Worm (Caenorhabditis elegans): Measurements from ENCODE around the gene cpsf-3.

cpsf-3 gene

DNA sequence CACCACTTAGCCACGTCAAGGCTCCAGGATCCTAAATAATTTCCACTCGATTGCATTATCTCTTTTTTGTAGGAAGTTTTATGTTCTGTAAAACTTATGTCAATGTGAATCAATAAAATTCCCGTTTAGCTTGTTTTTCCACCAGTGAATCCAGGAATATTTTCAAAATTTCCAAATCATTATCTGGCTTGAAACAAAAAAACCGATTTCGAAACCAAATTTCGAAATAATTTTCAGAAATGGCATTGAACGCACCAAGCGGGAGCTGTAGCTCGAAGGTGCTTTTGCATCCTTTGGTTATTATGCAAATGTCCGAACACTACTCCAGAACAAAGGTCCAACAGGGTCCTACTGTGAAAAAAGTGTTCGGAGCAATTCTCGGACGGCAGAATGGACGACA lies 17.9 kb upstream of the cpsf-3 start, which contains the start of gene csn-6:
TSS of gene csn-6 (plus strand) at position 234 of the 400 bp plus-strand sequence.
- TF ChIP-seq lin-32 (GFP tag; optimal IDR thresholded peaks at IDR 0.05) (no peak), unc-120 (tag; optimal IDR thresholded peaks at IDR 0.05; ENCODE audit: poor library complexity, severe bottlenecking) (no peak), blmp-1 (tag; optimal IDR thresholded peaks at IDR 0.05) (no peak), ceh-39 (tag; optimal IDR thresholded peaks at IDR 0.05) (no peak), nhr-2 (tag; optimal IDR thresholded peaks at IDR 0.05) (no peak), sem-2 (GFP tag; optimal IDR thresholded peaks at IDR 0.05) (no peak), ceh-83 (GFP tag; optimal IDR thresholded peaks at IDR 0.05) (no peak), snpc-4 (tag; optimal IDR thresholded peaks at IDR 0.05) (no peak), mab-5 (tag; optimal IDR thresholded peaks at IDR 0.05) (no peak), nhr-12 (tag; optimal IDR thresholded peaks at IDR 0.05) (no peak), mls-2 (tag; optimal IDR thresholded peaks at IDR 0.05) (no peak), bed-3 (GFP tag; optimal IDR thresholded peaks at IDR 0.05) (no peak), ces-1 (GFP tag; optimal IDR thresholded peaks at IDR 0.05) (no peak), hlh-1 (tag; optimal IDR thresholded peaks at IDR 0.05) (no peak), lsy-2 (tag; optimal IDR thresholded peaks at IDR 0.05) (no peak), nhr-28 (tag; optimal IDR thresholded peaks at IDR 0.05) (no peak)

ce11 chrIV:13300109-13300508 lies 17.4 kb upstream of the cpsf-3 start, which contains the start of gene kdp-1:
Gene kdp-1, plus strand, starts transcription at chrIV:13300188.
- no peak for TF ChIP-seq flh-1 (GFP tag; optimal IDR thresholded peaks at IDR 0.05)
- TF ChIP-seq bed-3 (GFP tag; optimal IDR thresholded peaks at IDR 0.05) = no peak

ce11 chrIV:13299648-13300047 lies 17.0 kb upstream of the cpsf-3 start:
- no peak for TF ChIP-seq nhr-76 (tag; optimal IDR thresholded peaks at IDR 0.05)
- TF ChIP-seq mls-2 (tag; optimal IDR thresholded peaks at IDR 0.05) = no peak
- no peak for TF ChIP-seq ceh-43 (GFP tag; optimal IDR thresholded peaks at IDR 0.05)
- no peak for TF ChIP-seq snpc-4 (tag; optimal IDR thresholded peaks at IDR 0.05)
- TF ChIP-seq zip-8 (tag; optimal IDR thresholded peaks at IDR 0.05) = no peak
- TF ChIP-seq bed-3 (GFP tag; optimal IDR thresholded peaks at IDR 0.05) = no peak
- no peak for TF ChIP-seq ztf-11 (tag; optimal IDR thresholded peaks at IDR 0.05)
- no peak for TF ChIP-seq cnd-1 (tag; optimal IDR thresholded peaks at IDR 0.05)
- no peak for TF ChIP-seq sem-2 (GFP tag; optimal IDR thresholded peaks at IDR 0.05)
- TF ChIP-seq nhr-28 (tag; optimal IDR thresholded peaks at IDR 0.05) = no peak
- no peak for TF ChIP-seq unc-62 (GFP tag; optimal IDR thresholded peaks at IDR 0.05)
- TF ChIP-seq nhr-2 (tag; optimal IDR thresholded peaks at IDR 0.05) = no peak
- no peak for TF ChIP-seq tbx-8 (GFP tag; optimal IDR thresholded peaks at IDR 0.05)
- TF ChIP-seq ces-1 (GFP tag; optimal IDR thresholded peaks at IDR 0.05) = no peak
- no peak for TF ChIP-seq M03D4.4 (tag; optimal IDR thresholded peaks at IDR 0.05)
- TF ChIP-seq nhr-237 (tag; optimal IDR thresholded peaks at IDR 0.05) = no peak
- TF ChIP-seq sptf-1 (tag; optimal IDR thresholded peaks at IDR 0.05) = no peak
- TF ChIP-seq lin-13 (tag; optimal IDR thresholded peaks at IDR 0.05) = no peak

DNA sequence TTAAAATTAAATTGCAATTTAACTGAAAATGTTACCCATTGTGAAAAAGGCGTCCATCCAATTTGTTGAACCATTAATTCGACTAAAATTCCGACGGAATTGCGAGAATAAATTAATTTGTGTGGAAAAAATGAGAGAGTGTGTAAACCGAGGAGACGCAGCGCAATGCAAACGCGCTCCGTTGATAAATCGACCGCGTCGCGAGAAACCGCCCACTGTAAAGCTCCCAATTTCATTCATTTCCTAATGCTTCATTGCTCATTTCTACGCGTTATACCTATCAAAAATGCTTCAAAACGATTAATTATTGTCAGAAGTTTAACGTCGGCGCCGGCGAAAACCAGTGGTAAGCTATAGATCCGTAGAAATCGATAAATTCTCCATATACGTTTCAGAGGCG lies 15.1 kb upstream of the cpsf-3 start, which contains the start of the genes Y67H2A.2 and micu-1:
TSS of gene Y67H2A.2 (minus strand) at position 74 of the 400 bp plus-strand sequence.
TSS of gene micu-1 (plus strand) at position 181 of the 400 bp plus-strand sequence.
- TF ChIP-seq ceh-43 (GFP tag; optimal IDR thresholded peaks at IDR 0.05) (peak; percentile 37), unc-62 (GFP tag; optimal IDR thresholded peaks at IDR 0.05) (no peak), pha-4 (tag; optimal IDR thresholded peaks at IDR 0.05) (peak; percentile 74), elt-3 (tag; optimal IDR thresholded peaks at IDR 0.05) (no peak), lsy-2 (tag; optimal IDR thresholded peaks at IDR 0.05) (peak; percentile 71), mls-2 (tag; optimal IDR thresholded peaks at IDR 0.05) (peak; percentile 59), ceh-39 (tag; optimal IDR thresholded peaks at IDR 0.05) (peak; percentile 61), sptf-1 (tag; optimal IDR thresholded peaks at IDR 0.05) (peak; percentile 30), cnd-1 (tag; optimal IDR thresholded peaks at IDR 0.05) (no peak), ztf-11 (tag; optimal IDR thresholded peaks at IDR 0.05) (peak; percentile 11), ces-1 (GFP tag; optimal IDR thresholded peaks at IDR 0.05) (peak; percentile 99), mep-1 (tag; optimal IDR thresholded peaks at IDR 0.05) (peak; percentile 5)

ce11 chrIV:13290239-13290638 lies 7.6 kb upstream of the cpsf-3 start:
- no peak for TF ChIP-seq M03D4.4 (tag; optimal IDR thresholded peaks at IDR 0.05)
- no peak for TF ChIP-seq sptf-1 (tag; optimal IDR thresholded peaks at IDR 0.05)
- TF ChIP-seq nhr-2 (tag; optimal IDR thresholded peaks at IDR 0.05) = no peak
- no peak for TF ChIP-seq mab-5 (tag; optimal IDR thresholded peaks at IDR 0.05)
- no peak for TF ChIP-seq lsy-2 (tag; optimal IDR thresholded peaks at IDR 0.05)
- no peak for TF ChIP-seq ztf-11 (tag; optimal IDR thresholded peaks at IDR 0.05)
- TF ChIP-seq blmp-1 (tag; optimal IDR thresholded peaks at IDR 0.05) = no peak
- TF ChIP-seq lin-13 (tag; optimal IDR thresholded peaks at IDR 0.05) = no peak
- no peak for TF ChIP-seq nhr-237 (tag; optimal IDR thresholded peaks at IDR 0.05)
- no peak for TF ChIP-seq mls-2 (tag; optimal IDR thresholded peaks at IDR 0.05)
- TF ChIP-seq ces-1 (GFP tag; optimal IDR thresholded peaks at IDR 0.05) = no peak
- TF ChIP-seq bed-3 (GFP tag; optimal IDR thresholded peaks at IDR 0.05) = no peak
- TF ChIP-seq ceh-39 (tag; optimal IDR thresholded peaks at IDR 0.05) = no peak

Measured in whole organism, mixed stage, embryonic.